Worm (Caenorhabditis elegans): ENCODE results near the gene hse-5.
A peak's percentile ranks its signal among the peaks of the same experiment; 100 is the strongest.

hse-5 gene

ce11 chrIII:4382118-4382517, 37.0 kb downstream of the hse-5 start:
- TF ChIP-seq hlh-8 (tag; optimal IDR thresholded peaks at IDR 0.05): no peak
- TF ChIP-seq K02D7.2 (tag; optimal IDR thresholded peaks at IDR 0.05): no peak
- TF ChIP-seq nfya-1 (tag; optimal IDR thresholded peaks at IDR 0.05): peak; percentile 76

- TF ChIP-seq ets-4 (tag; optimal IDR thresholded peaks at IDR 0.05): no peak
- TF ChIP-seq gmeb-2 (tag; optimal IDR thresholded peaks at IDR 0.05): no peak
- no peak for TF ChIP-seq hlh-8 (tag; optimal IDR thresholded peaks at IDR 0.05)
- TF ChIP-seq unc-3 (GFP tag; conservative IDR thresholded peaks at IDR 0.05): no peak
- no peak for TF ChIP-seq unc-3 (tag; optimal IDR thresholded peaks at IDR 0.05)
- TF ChIP-seq madf-2 (tag; optimal IDR thresholded peaks at IDR 0.05): no peak
- no peak for TF ChIP-seq tbx-7 (tag; optimal IDR thresholded peaks at IDR 0.05)
- no peak for TF ChIP-seq hlh-6 (tag; optimal IDR thresholded peaks at IDR 0.05)
- TF ChIP-seq nfya-1 (tag; optimal IDR thresholded peaks at IDR 0.05): no peak
- TF ChIP-seq Y22D7AL.16 (tag; optimal IDR thresholded peaks at IDR 0.05): no peak
These were observed 39.4 kb downstream of the hse-5 start, which contains the start of gene pals-28 for ce11 chrIII:4384487-4384886. pals-28 (plus strand) TSS chrIII:4384787.

ce11 chrIII:4390421-4390820, 45.3 kb downstream of the hse-5 start:
- TF ChIP-seq nfya-1 (tag; optimal IDR thresholded peaks at IDR 0.05): no peak
- TF ChIP-seq C08G9.2 (tag; optimal IDR thresholded peaks at IDR 0.05): no peak
- TF ChIP-seq sox-4 (tag; optimal IDR thresholded peaks at IDR 0.05): no peak
- no peak for TF ChIP-seq unc-55 (GFP tag; optimal IDR thresholded peaks at IDR 0.05)
- TF ChIP-seq elt-4 (tag; optimal IDR thresholded peaks at IDR 0.05): no peak
- TF ChIP-seq ahr-1 (tag; optimal IDR thresholded peaks at IDR 0.05): no peak
- no peak for TF ChIP-seq tbx-7 (tag; optimal IDR thresholded peaks at IDR 0.05)
- no peak for TF ChIP-seq odd-2 (tag; optimal IDR thresholded peaks at IDR 0.05)
- no peak for TF ChIP-seq sdc-2 (tag; optimal IDR thresholded peaks at IDR 0.05)
- TF ChIP-seq lin-11 (tag; optimal IDR thresholded peaks at IDR 0.05): no peak
- TF ChIP-seq ceh-6 (GFP tag; optimal IDR thresholded peaks at IDR 0.05): no peak

DNA sequence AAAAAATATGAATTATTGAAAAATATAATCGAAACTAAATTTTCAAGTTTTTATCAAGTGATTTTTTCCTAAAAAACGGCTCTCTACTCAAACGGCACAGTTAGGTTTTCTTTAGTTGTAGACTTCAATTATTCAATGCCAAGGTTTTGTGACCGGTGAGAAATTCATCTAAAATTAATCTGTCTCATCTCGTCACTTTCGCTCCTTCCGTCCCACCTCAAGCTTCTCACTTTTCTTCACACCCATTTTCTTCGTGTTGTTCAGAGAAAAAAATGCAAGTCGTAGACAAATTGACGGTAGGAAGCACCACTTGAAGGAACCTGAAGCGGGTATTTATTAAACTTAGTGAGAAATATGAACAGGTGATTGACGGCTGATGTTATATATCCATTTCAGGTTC, 46.2 kb downstream of the hse-5 start:
- TF ChIP-seq hlh-8 (tag; optimal IDR thresholded peaks at IDR 0.05): no peak
- no peak for TF ChIP-seq F13H6.1 (tag; optimal IDR thresholded peaks at IDR 0.05)
- TF ChIP-seq T23F11.4 (GFP tag; optimal IDR thresholded peaks at IDR 0.05): no peak
- no peak for TF ChIP-seq madf-2 (tag; optimal IDR thresholded peaks at IDR 0.05)
- TF ChIP-seq ceh-18 (tag; optimal IDR thresholded peaks at IDR 0.05): no peak
- TF ChIP-seq tbx-7 (tag; optimal IDR thresholded peaks at IDR 0.05): no peak
- no peak for TF ChIP-seq ceh-9 (tag; optimal IDR thresholded peaks at IDR 0.05)

ce11 chrIII:4391938-4392337, 46.8 kb downstream of the hse-5 start:
- TF ChIP-seq ztf-16 (tag; optimal IDR thresholded peaks at IDR 0.05): no peak
- TF ChIP-seq che-1 (tag; optimal IDR thresholded peaks at IDR 0.05): no peak

- TF ChIP-seq T23F11.4 (GFP tag; optimal IDR thresholded peaks at IDR 0.05) (no peak), unc-42 (tag; optimal IDR thresholded peaks at IDR 0.05) (no peak), ceh-19 (GFP tag; optimal IDR thresholded peaks at IDR 0.05) (no peak), K02D7.2 (tag; optimal IDR thresholded peaks at IDR 0.05) (no peak), sox-2 (GFP tag; IDR thresholded peaks at IDR 0.05) (no peak), pqm-1 (tag; optimal IDR thresholded peaks at IDR 0.05) (no peak), dmd-4 (tag; optimal IDR thresholded peaks at IDR 0.05; ENCODE audit: borderline replicate concordance) (no peak), ceh-48 (tag; optimal IDR thresholded peaks at IDR 0.05) (no peak), odd-2 (tag; optimal IDR thresholded peaks at IDR 0.05) (no peak), hlh-15 (tag; optimal IDR thresholded peaks at IDR 0.05) (no peak), F13H6.1 (tag; optimal IDR thresholded peaks at IDR 0.05) (no peak), hlh-6 (tag; optimal IDR thresholded peaks at IDR 0.05) (no peak), ceh-34 (tag; optimal IDR thresholded peaks at IDR 0.05) (no peak), eyg-1 (tag; optimal IDR thresholded peaks at IDR 0.05) (no peak), elt-4 (tag; optimal IDR thresholded peaks at IDR 0.05) (no peak), rnt-1 (tag; optimal IDR thresholded peaks at IDR 0.05) (no peak), hlh-30 (tag; optimal IDR thresholded peaks at IDR 0.05; ENCODE audit: insufficient read depth) (no peak), ceh-18 (tag; optimal IDR thresholded peaks at IDR 0.05) (no peak), K09A11.1 (tag; optimal IDR thresholded peaks at IDR 0.05; ENCODE audit: insufficient read depth) (no peak)
These were observed 49.4 kb downstream of the hse-5 start, which contains the start of gene R07E5.4 for ce11 chrIII:4394496-4394895. R07E5.4 (plus strand) TSS chrIII:4394796.

Measured in whole organism, late embryonic.